Fruit fly (Drosophila melanogaster): Measurements from ENCODE around the gene Trp1.

The Trp1 gene

DNA sequence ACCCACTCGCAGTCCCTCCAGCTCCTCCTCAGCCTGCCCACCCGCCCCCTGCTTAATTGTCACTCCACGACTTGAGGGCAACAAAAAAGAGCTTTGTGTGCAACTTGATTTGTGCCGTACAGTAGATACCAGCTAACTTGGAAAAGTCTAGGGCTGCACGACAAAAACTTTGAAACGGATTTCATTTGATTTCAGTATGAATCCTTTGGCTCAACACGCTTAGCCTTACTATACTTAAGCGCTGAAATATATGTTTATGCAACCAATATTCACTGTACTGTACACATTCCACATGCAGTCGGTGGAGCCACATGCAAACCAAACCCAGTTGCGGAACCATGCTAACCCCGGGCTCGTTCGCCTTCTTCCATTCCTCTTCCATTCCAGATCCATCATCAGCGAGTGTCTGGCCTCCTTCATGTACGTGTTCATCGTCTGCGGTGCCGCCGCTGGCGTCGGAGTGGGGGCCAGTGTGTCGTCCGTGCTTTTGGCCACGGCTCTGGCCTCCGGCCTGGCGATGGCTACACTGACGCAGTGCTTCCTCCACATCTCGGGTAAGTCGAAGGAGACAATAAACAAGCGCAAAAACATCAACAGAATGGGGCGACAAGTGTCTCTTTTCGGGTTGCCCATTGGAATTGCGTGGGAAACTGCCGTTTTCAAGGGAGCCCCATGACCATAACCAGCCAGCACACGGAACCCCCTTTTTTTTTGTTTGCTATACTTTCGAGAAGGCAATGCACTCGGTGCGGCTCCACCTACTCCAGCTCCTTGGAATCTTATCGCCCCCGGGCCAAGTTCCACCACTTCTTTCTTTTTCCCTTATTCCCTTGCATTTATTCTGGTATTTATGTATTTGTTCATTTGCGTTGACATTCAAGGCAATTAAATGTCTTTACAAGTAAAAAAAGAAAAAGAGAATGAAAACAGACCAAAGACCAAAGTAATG is 22.5 kb upstream of the Trp1 start (continued):
- peak in 1 of 2 experiments; percentile 30 for TF ChIP-seq Hr78 (GFP tag; optimal IDR thresholded peaks at IDR 0.05)
- TF ChIP-seq CG1024 (GFP tag; IDR thresholded peaks at IDR 0.05): peak; percentile 70
- TF ChIP-seq pb (GFP tag; optimal IDR thresholded peaks at IDR 0.05): no peak
- no peak for TF ChIP-seq sug (tag; optimal IDR thresholded peaks at IDR 0.05)
- peak; percentile 67; the same call in 1 of the 2 replicates for TF ChIP-seq ranshi (GFP tag; IDR thresholded peaks at IDR 0.05)
- peak; percentile 43 for TF ChIP-seq Asciz (GFP tag; optimal IDR thresholded peaks at IDR 0.05)
- no peak for TF ChIP-seq CoRest (tag; optimal IDR thresholded peaks at IDR 0.05)
- peak; percentile 42 for TF ChIP-seq nerfin-1 (tag; optimal IDR thresholded peaks at IDR 0.05)
- peak; percentile 55; the same call in 2 of the 3 replicates for TF ChIP-seq dysf (GFP tag; IDR thresholded peaks at IDR 0.05)
- peak; percentile 34 for TF ChIP-seq CG13424 (tag; optimal IDR thresholded peaks at IDR 0.05)
- TF ChIP-seq gcm2 (GFP tag; optimal IDR thresholded peaks at IDR 0.05): no peak
- no peak for TF ChIP-seq Dp (GFP tag; optimal IDR thresholded peaks at IDR 0.05)
- peak; percentile 34; the same call in 1 of the 2 replicates for TF ChIP-seq CG4360 (GFP tag; IDR thresholded peaks at IDR 0.05)
- peak; percentile 75 for TF ChIP-seq Awh (GFP tag; IDR thresholded peaks at IDR 0.05)
- peak; percentile 58 for TF ChIP-seq tap (tag; optimal IDR thresholded peaks at IDR 0.05)
- no peak for TF ChIP-seq CG8944 (GFP tag; optimal IDR thresholded peaks at IDR 0.05)
- no peak for TF ChIP-seq dm (GFP tag; optimal IDR thresholded peaks at IDR 0.05)
- peak; percentile 50 for TF ChIP-seq unpg (GFP tag; optimal IDR thresholded peaks at IDR 0.05)
- peak; percentile 72 for TF ChIP-seq Sox102F (GFP tag; optimal IDR thresholded peaks at IDR 0.05)
- TF ChIP-seq Elba2 (GFP tag; optimal IDR thresholded peaks at IDR 0.05): no peak
- no peak for TF ChIP-seq CTCF (GFP tag; optimal IDR thresholded peaks at IDR 0.05)
- TF ChIP-seq tgo (GFP tag; IDR thresholded peaks at IDR 0.05): peak; percentile 50
- TF ChIP-seq CG3995 (GFP tag; optimal IDR thresholded peaks at IDR 0.05): no peak
- peak; percentile 26 for TF ChIP-seq pum (GFP tag; optimal IDR thresholded peaks at IDR 0.05)
- TF ChIP-seq stc (GFP tag; IDR thresholded peaks at IDR 0.05): peak; percentile 73
- TF ChIP-seq unc-4 (GFP tag; IDR thresholded peaks at IDR 0.05; ENCODE audit: partially characterized antibody): no peak
- no peak for TF ChIP-seq Ravus (GFP tag; IDR thresholded peaks at IDR 0.05)
- no peak for TF ChIP-seq HLH54F (GFP tag; optimal IDR thresholded peaks at IDR 0.05)
- no peak for TF ChIP-seq CG6654 (GFP tag; optimal IDR thresholded peaks at IDR 0.05)
- peak; percentile 79 for TF ChIP-seq CG11504 (tag; optimal IDR thresholded peaks at IDR 0.05)
- peak; percentile 10 for TF ChIP-seq CG2875 (GFP tag; optimal IDR thresholded peaks at IDR 0.05)
- TF ChIP-seq zfh1 (GFP tag; IDR thresholded peaks at IDR 0.05): peak; percentile 75; the same call in 2 of the 3 replicates
- TF ChIP-seq Dref (GFP tag; IDR thresholded peaks at IDR 0.05): no peak
- TF ChIP-seq ato (GFP tag; IDR thresholded peaks at IDR 0.05; ENCODE audit: partially characterized antibody): no peak
- no peak for TF ChIP-seq CG1647 (GFP tag; optimal IDR thresholded peaks at IDR 0.05)
- peak; percentile 79 for TF ChIP-seq ci (GFP tag; IDR thresholded peaks at IDR 0.05)
- no peak for TF ChIP-seq eve (GFP tag; optimal IDR thresholded peaks at IDR 0.05)
- TF ChIP-seq zen2 (GFP tag; IDR thresholded peaks at IDR 0.05; ENCODE audit: partially characterized antibody): no peak
- TF ChIP-seq Sin3A (optimal IDR thresholded peaks at IDR 0.05): no peak
- TF ChIP-seq CG2199 (GFP tag; IDR thresholded peaks at IDR 0.05): 0 out of 3 replicates have a peak, but pooled peaks have one; percentile 27
- TF ChIP-seq TFAM (GFP tag; optimal IDR thresholded peaks at IDR 0.05): no peak
- no peak for TF ChIP-seq dan (GFP tag; IDR thresholded peaks at IDR 0.05)
- no peak for TF ChIP-seq Doc2 (GFP tag; IDR thresholded peaks at IDR 0.05)
- TF ChIP-seq salm (tag; optimal IDR thresholded peaks at IDR 0.05): no peak
- TF ChIP-seq hth (optimal IDR thresholded peaks at IDR 0.05): no peak
- TF ChIP-seq CG2202 (tag; optimal IDR thresholded peaks at IDR 0.05): peak; percentile 34
- no peak for TF ChIP-seq br (optimal IDR thresholded peaks at IDR 0.05)
- TF ChIP-seq CG34376 (GFP tag; optimal IDR thresholded peaks at IDR 0.05): no peak
- TF ChIP-seq E2f2 (GFP tag; IDR thresholded peaks at IDR 0.05): no peak
- TF ChIP-seq row (GFP tag; IDR thresholded peaks at IDR 0.05): peak; percentile 62
- TF ChIP-seq gcm (GFP tag; optimal IDR thresholded peaks at IDR 0.05): no peak
